Worm (Caenorhabditis elegans): ENCODE measurements around the gene F41E7.9.

Gene F41E7.9

ce11 chrX:10273392-10273791 is 42.4 kb downstream of the F41E7.9 start, which contains the start of gene F41E7.2:
F41E7.2 (plus strand) TSS chrX:10273692.
- TF ChIP-seq sea-2 (GFP tag; optimal IDR thresholded peaks at IDR 0.05) (no peak), hmg-11 (tag; optimal IDR thresholded peaks at IDR 0.05) (no peak), ceh-28 (tag; optimal IDR thresholded peaks at IDR 0.05) (no peak), nhr-43 (tag; optimal IDR thresholded peaks at IDR 0.05; ENCODE audit: poor library complexity, severe bottlenecking) (no peak), nfya-1 (tag; optimal IDR thresholded peaks at IDR 0.05; ENCODE audit: insufficient read depth) (no peak), egl-5 (tag; optimal IDR thresholded peaks at IDR 0.05) (no peak), ZK546.5 (tag; optimal IDR thresholded peaks at IDR 0.05) (no peak), daf-12 (tag; optimal IDR thresholded peaks at IDR 0.05) (no peak), fkh-10 (GFP tag; optimal IDR thresholded peaks at IDR 0.05) (no peak), nhr-76 (tag; optimal IDR thresholded peaks at IDR 0.05) (no peak)

Data from whole organism, L3 larva.